Worm (Caenorhabditis elegans): ENCODE measurements around the gene srh-34.

- no peak for TF ChIP-seq W03F9.2 (tag; optimal IDR thresholded peaks at IDR 0.05)
- TF ChIP-seq dao-5 (tag; optimal IDR thresholded peaks at IDR 0.05), result no peak
- TF ChIP-seq him-1 (tag; optimal IDR thresholded peaks at IDR 0.05), result no peak
Measured at ce11 chrV:449685-450084, 3.2 kb upstream of the srh-34 start, which contains the start of gene M02H5.8.

All from whole organism, L4/young adult.